Worm (Caenorhabditis elegans) whole organism, L4 larva: ENCODE measurements around the gene C08B6.14.

Experiments used
- ama-1 ChIP-seq: fragments of 150-350 bp; optimal IDR thresholded peaks from 2 replicates; lab custom pipeline; 2014; ENCODE audit warnings: inconsistent platforms, mixed read lengths
- lin-13 ChIP-seq: fragments of 150-350 bp; optimal IDR thresholded peaks from 2 replicates; lab custom pipeline; 2014; ENCODE audit warnings: missing biosample characterization, missing genetic modification reagents, missing genetic modification characterization
- lin-15B ChIP-seq: fragments of 150-350 bp; sonication (generic microtip); optimal IDR thresholded peaks from 3 replicates; lab custom pipeline; 2014; ENCODE audit warnings: missing biosample characterization, missing genetic modification characterization
- lsy-2 ChIP-seq, 2 experiments: fragments of 150-350 bp in 1 of 2; sonication (generic microtip) in 1 of 2; optimal IDR thresholded peaks; 2 replicates each; lab custom pipeline; 2014 to 2017; ENCODE audit warnings: missing biosample characterization in 2 of 2, missing genetic modification characterization in 2 of 2
- mep-1 ChIP-seq: fragments of 150-350 bp; sonication (generic microtip); optimal IDR thresholded peaks from 3 replicates; lab custom pipeline; 2014; ENCODE audit warnings: missing biosample characterization, missing genetic modification characterization
- nhr-77 ChIP-seq: fragments of 150-350 bp; optimal IDR thresholded peaks from 2 replicates; lab custom pipeline; 2014; ENCODE audit warnings: missing biosample characterization, missing genetic modification characterization
- pqm-1 ChIP-seq: sonication (generic microtip); optimal IDR thresholded peaks from 2 replicates; lab custom pipeline; 2017; ENCODE audit warnings: missing biosample characterization, missing genetic modification characterization
- unc-62 ChIP-seq, 3 experiments: fragments of 150-350 bp in 1 of 3; sonication (generic microtip); optimal IDR thresholded peaks in 2 of 3; peaks in 1 of 3; 1 replicate in 1 of 3; 2 replicates in 2 of 3; lab custom pipeline; 2014 to 2017; ENCODE audit warnings: missing biosample characterization in 3 of 3, missing genetic modification characterization in 3 of 3, missing genetic modification reagents in 3 of 3, missing genotype in 1 of 3
- zip-11 ChIP-seq: fragments of 200-800 bp; sonication (Bioruptor generic); IDR thresholded peaks from 2 replicates; pipeline ENCODE4 v1.3.6; 2022; ENCODE audit warnings: missing genetic modification characterization, missing compliant biosample characterization

DNA sequence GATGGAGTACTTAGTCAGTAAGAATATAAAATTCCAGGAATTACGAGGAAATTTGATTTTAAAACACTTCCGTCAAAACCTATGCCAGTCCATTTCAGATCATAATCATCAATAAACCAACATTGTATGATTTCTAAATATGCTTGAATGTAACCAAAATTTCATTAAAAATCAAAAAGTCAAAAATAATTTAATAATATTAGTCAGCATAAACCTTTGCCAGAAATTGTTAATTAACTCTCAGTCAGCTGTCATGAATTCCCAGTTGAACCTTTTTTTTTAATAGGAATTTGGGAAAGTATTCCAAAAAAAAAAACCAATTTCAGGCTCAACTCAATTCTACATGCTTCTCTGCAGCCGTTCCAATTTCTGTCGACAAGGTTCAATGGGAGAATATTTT, 46.5 kb upstream of the C08B6.14 start, which contains the start of gene srsx-26:
- TF ChIP-seq lin-13 (GFP tag; lab: Kevin White, UChicago): no peak
- no peak for TF ChIP-seq ama-1
- TF ChIP-seq lin-15B (tag; lab: Kevin White, UChicago): no peak
- no peak for TF ChIP-seq zip-11 (GFP tag; lab: Robert Waterston, UW)
- TF ChIP-seq pqm-1 (tag; lab: Kevin White, UChicago): no peak
- TF ChIP-seq unc-62 (GFP tag; optimal IDR thresholded peaks at IDR 0.05 in 1 of 2; lab: Kevin White, UChicago): no peak
- TF ChIP-seq unc-62 (tag; optimal IDR thresholded peaks at IDR 0.05; lab: Kevin White, UChicago): no peak
- TF ChIP-seq nhr-77: no peak
- no peak for TF ChIP-seq lsy-2 (tag; optimal IDR thresholded peaks at IDR 0.05; lab: Kevin White, UChicago)
- TF ChIP-seq mep-1 (tag; lab: Kevin White, UChicago): no peak
